Fruit fly (Drosophila melanogaster): ENCODE results near the gene CG9698.

The CG9698 gene

dm6 chr3R:30526799-30527465 lies 12.4 kb downstream of the CG9698 start, which contains the start of gene jdp (continued):
- no peak for TF ChIP-seq CG4318 (GFP tag; optimal IDR thresholded peaks at IDR 0.05)
- TF ChIP-seq CG11902 (GFP tag; optimal IDR thresholded peaks at IDR 0.05) = no peak
- peak; percentile 79 for TF ChIP-seq Blimp-1 (GFP tag; optimal IDR thresholded peaks at IDR 0.05)
- no peak for TF ChIP-seq fkh (GFP tag; optimal IDR thresholded peaks at IDR 0.05)
- no peak for TF ChIP-seq CG8632 (GFP tag; optimal IDR thresholded peaks at IDR 0.05)
- no peak for TF ChIP-seq CG31627 (GFP tag; optimal IDR thresholded peaks at IDR 0.05)
- peak; percentile 53 for TF ChIP-seq svp (GFP tag)
- no peak for TF ChIP-seq acj6 (GFP tag; optimal IDR thresholded peaks at IDR 0.05)
- TF ChIP-seq CG11762 (GFP tag; optimal IDR thresholded peaks at IDR 0.05; ENCODE audit: insufficient read depth) = no peak
- no peak for TF ChIP-seq esn (GFP tag; optimal IDR thresholded peaks at IDR 0.05)
- peak; percentile 69; the same call in 2 of the 3 replicates for TF ChIP-seq eg (GFP tag; IDR thresholded peaks at IDR 0.05)
- peak; percentile 87 for TF ChIP-seq Eip78C (GFP tag)
- no peak for TF ChIP-seq Sox15 (GFP tag; optimal IDR thresholded peaks at IDR 0.05)
- TF ChIP-seq CG32006 (GFP tag; optimal IDR thresholded peaks at IDR 0.05) = no peak
- peak; percentile 11 for TF ChIP-seq vri (GFP tag; optimal IDR thresholded peaks at IDR 0.05)
- peak; percentile 46; the same call in 1 of the 3 replicates for TF ChIP-seq CG6163 (GFP tag; IDR thresholded peaks at IDR 0.05)
- no peak for TF ChIP-seq dac (GFP tag; optimal IDR thresholded peaks at IDR 0.05)
- peak; percentile 65 for TF ChIP-seq CG15336 (GFP tag; IDR thresholded peaks at IDR 0.05)

dm6 chr3R:30528692-30529305 lies 14.2 kb downstream of the CG9698 start:
- TF ChIP-seq CG11902 (GFP tag; optimal IDR thresholded peaks at IDR 0.05) (no peak), CG6163 (GFP tag; IDR thresholded peaks at IDR 0.05) (no peak), acj6 (GFP tag; optimal IDR thresholded peaks at IDR 0.05) (no peak), pdm3 (GFP tag; optimal IDR thresholded peaks at IDR 0.05) (no peak), fkh (GFP tag; optimal IDR thresholded peaks at IDR 0.05) (no peak), CG9139 (GFP tag; optimal IDR thresholded peaks at IDR 0.05) (no peak), CG3032 (tag; optimal IDR thresholded peaks at IDR 0.05) (no peak), CG8632 (GFP tag; optimal IDR thresholded peaks at IDR 0.05) (no peak), Eip78C (GFP tag) (peak; percentile 32), eg (GFP tag; IDR thresholded peaks at IDR 0.05) (peak; percentile 41; the same call in 1 of the 3 replicates), cyc (GFP tag; optimal IDR thresholded peaks at IDR 0.05) (no peak), CG32006 (GFP tag; optimal IDR thresholded peaks at IDR 0.05) (peak; percentile 29), CG4318 (GFP tag; optimal IDR thresholded peaks at IDR 0.05) (no peak), CG11294 (GFP tag; IDR thresholded peaks at IDR 0.05) (no peak), CG15336 (GFP tag; IDR thresholded peaks at IDR 0.05) (0 out of 2 replicates have a peak, but pooled peaks have one; percentile 34)

- TF ChIP-seq Ets21C (GFP tag; optimal IDR thresholded peaks at IDR 0.05) (no peak), fkh (GFP tag; optimal IDR thresholded peaks at IDR 0.05) (no peak), CG8632 (GFP tag; optimal IDR thresholded peaks at IDR 0.05) (no peak), Smox (GFP tag; optimal IDR thresholded peaks at IDR 0.05) (no peak), CG6808 (GFP tag; optimal IDR thresholded peaks at IDR 0.05) (no peak), Hr4 (GFP tag; optimal IDR thresholded peaks at IDR 0.05) (peak; percentile 36), Lpt (GFP tag; optimal IDR thresholded peaks at IDR 0.05) (no peak), CG6792 (GFP tag; optimal IDR thresholded peaks at IDR 0.05) (no peak), CG15336 (GFP tag; IDR thresholded peaks at IDR 0.05) (peak; percentile 50), CG3919 (GFP tag; optimal IDR thresholded peaks at IDR 0.05) (no peak), dac (GFP tag; optimal IDR thresholded peaks at IDR 0.05) (no peak), OdsH (GFP tag; optimal IDR thresholded peaks at IDR 0.05) (no peak), Blimp-1 (GFP tag; optimal IDR thresholded peaks at IDR 0.05) (no peak), svp (GFP tag) (no peak), fd85E (GFP tag; optimal IDR thresholded peaks at IDR 0.05) (no peak), pdm3 (GFP tag; optimal IDR thresholded peaks at IDR 0.05) (no peak), achi (GFP tag; optimal IDR thresholded peaks at IDR 0.05) (no peak), CG1621 (tag; optimal IDR thresholded peaks at IDR 0.05) (no peak), Hr38 (GFP tag; optimal IDR thresholded peaks at IDR 0.05) (no peak), net (GFP tag; optimal IDR thresholded peaks at IDR 0.05) (no peak), salr (GFP tag; optimal IDR thresholded peaks at IDR 0.05) (no peak), CG6276 (GFP tag; optimal IDR thresholded peaks at IDR 0.05) (no peak), Sox102F (GFP tag; optimal IDR thresholded peaks at IDR 0.05) (no peak), spab (GFP tag; optimal IDR thresholded peaks at IDR 0.05) (no peak), Sox14 (GFP tag; optimal IDR thresholded peaks at IDR 0.05) (peak; percentile 14), vri (GFP tag; optimal IDR thresholded peaks at IDR 0.05) (no peak), Met (GFP tag; optimal IDR thresholded peaks at IDR 0.05) (no peak), CG16779 (tag; optimal IDR thresholded peaks at IDR 0.05) (no peak), Eip78C (GFP tag) (peak; percentile 48), CG6163 (GFP tag; IDR thresholded peaks at IDR 0.05) (peak; percentile 32; the same call in 1 of the 3 replicates), Sox15 (GFP tag; optimal IDR thresholded peaks at IDR 0.05) (no peak), CG4318 (GFP tag; optimal IDR thresholded peaks at IDR 0.05) (no peak), eg (GFP tag; IDR thresholded peaks at IDR 0.05) (peak; percentile 51), Hr39 (GFP tag; optimal IDR thresholded peaks at IDR 0.05) (no peak)
Measured at dm6 chr3R:30529570-30529969, 15.0 kb downstream of the CG9698 start.

All from whole organism, prepupa.